Worm (Caenorhabditis elegans): ENCODE data around the gene F49C12.12.

The F49C12.12 gene

ce11 chrIV:9367852-9368627, 47.2 kb upstream of the F49C12.12 start:
- peak; percentile 13 for TF ChIP-seq tbp1 (GFP tag; optimal IDR thresholded peaks at IDR 0.05)
- no peak for TF ChIP-seq sptf-2 (GFP tag; optimal IDR thresholded peaks at IDR 0.05)
- TF ChIP-seq Y95B8A.8 (GFP tag; IDR thresholded peaks at IDR 0.05), result no peak
- TF ChIP-seq lin-40 (tag; optimal IDR thresholded peaks at IDR 0.05), result peak; percentile 8
- TF ChIP-seq attf-5 (GFP tag; optimal IDR thresholded peaks at IDR 0.05), result peak; percentile 10
- TF ChIP-seq lin-54 (GFP tag; optimal IDR thresholded peaks at IDR 0.05), result peak; percentile 70
- peak; percentile 35; the same call in 1 of the 2 replicates for TF ChIP-seq mcd-1 (GFP tag; IDR thresholded peaks at IDR 0.05)
- TF ChIP-seq let-526 (GFP tag; IDR thresholded peaks at IDR 0.05), result no peak
- 0 out of 2 replicates have a peak, but pooled peaks have one; percentile 22 for TF ChIP-seq attf-6 (GFP tag; IDR thresholded peaks at IDR 0.05)
- TF ChIP-seq tlf-1 (GFP tag; optimal IDR thresholded peaks at IDR 0.05), result peak; percentile 50
- peak; percentile 10 for TF ChIP-seq ZK185.1 (tag; optimal IDR thresholded peaks at IDR 0.05; ENCODE audit: poor library complexity, severe bottlenecking)
- peak; percentile 15 for TF ChIP-seq nhr-80 (tag; optimal IDR thresholded peaks at IDR 0.05)
- TF ChIP-seq Y53G8AR.9 (GFP tag; conservative IDR thresholded peaks at IDR 0.05), result no peak
- no peak for TF ChIP-seq ccch-3 (GFP tag; optimal IDR thresholded peaks at IDR 0.05)
- peak; percentile 76 for TF ChIP-seq ceh-91 (GFP tag; IDR thresholded peaks at IDR 0.05)
- peak; percentile 89 for TF ChIP-seq xnd-1 (tag; optimal IDR thresholded peaks at IDR 0.05)
- TF ChIP-seq efl-1 (GFP tag; optimal IDR thresholded peaks at IDR 0.05), result peak; percentile 92
- TF ChIP-seq F49E8.2 (tag; optimal IDR thresholded peaks at IDR 0.05; ENCODE audit: insufficient read depth), result peak; percentile 42
- peak; percentile 96 for TF ChIP-seq madf-6 (GFP tag; IDR thresholded peaks at IDR 0.05)
- TF ChIP-seq unc-62 (GFP tag; optimal IDR thresholded peaks at IDR 0.05), result no peak
- TF ChIP-seq bed-2 (GFP tag; IDR thresholded peaks at IDR 0.05), result no peak
- peak; percentile 37 for TF ChIP-seq snpc-1.1 (tag; optimal IDR thresholded peaks at IDR 0.05; ENCODE audit: insufficient read depth)
- peak; percentile 20; the same call in 1 of the 2 replicates for TF ChIP-seq B0019.2 (GFP tag; conservative IDR thresholded peaks at IDR 0.05)
- peak; percentile 35; the same call in 1 of the 2 replicates for TF ChIP-seq hmg-1.2 (GFP tag; IDR thresholded peaks at IDR 0.05)
- peak; percentile 76 for TF ChIP-seq dpl-1 (GFP tag; optimal IDR thresholded peaks at IDR 0.05)
- no peak for TF ChIP-seq zim-3 (tag; optimal IDR thresholded peaks at IDR 0.05)
- peak; percentile 10 for TF ChIP-seq snpc-4 (GFP tag; optimal IDR thresholded peaks at IDR 0.05)
- TF ChIP-seq snpc-4 (tag; optimal IDR thresholded peaks at IDR 0.05), result peak in 2 of 4 experiments; percentile 9 to 48
- TF ChIP-seq ceh-27 (GFP tag; optimal IDR thresholded peaks at IDR 0.05), result peak; percentile 24
- TF ChIP-seq madf-8 (GFP tag; conservative IDR thresholded peaks at IDR 0.05), result peak; percentile 82
- peak; percentile 67 for TF ChIP-seq snpc-1.3 (tag; optimal IDR thresholded peaks at IDR 0.05; ENCODE audit: insufficient read depth)
- TF ChIP-seq F33H1.4 (GFP tag; IDR thresholded peaks at IDR 0.05), result peak; percentile 90
- 0 out of 2 replicates have a peak, but pooled peaks have one; percentile 13 for TF ChIP-seq dox-1 (GFP tag; IDR thresholded peaks at IDR 0.05)
- TF ChIP-seq hsf-1 (GFP tag; IDR thresholded peaks at IDR 0.05), result 0 out of 2 replicates have a peak, but pooled peaks have one; percentile 16
- TF ChIP-seq ekl-4 (GFP tag; IDR thresholded peaks at IDR 0.05), result peak; percentile 31; the same call in 1 of the 2 replicates
- peak; percentile 90 for TF ChIP-seq lsl-1 (GFP tag; optimal IDR thresholded peaks at IDR 0.05)
- peak; percentile 70 for TF ChIP-seq snpc-3.4 (tag; optimal IDR thresholded peaks at IDR 0.05)
- TF ChIP-seq nhr-179 (tag; optimal IDR thresholded peaks at IDR 0.05), result no peak
- no peak for TF ChIP-seq chd-7 (tag; optimal IDR thresholded peaks at IDR 0.05)
